Worm (Caenorhabditis elegans) whole organism, L4/young adult: ENCODE measurements around the gene Y75B12B.10.

Experiments
- dao-5 ChIP-seq: sonication (generic microtip); optimal IDR thresholded peaks from 2 replicates; lab custom pipeline; 2016; ENCODE audit warnings: missing genotype, missing genetic modification characterization, moderate library complexity, missing compliant biosample characterization
- him-1 ChIP-seq: sonication (generic microtip); optimal IDR thresholded peaks from 2 replicates; lab custom pipeline; 2016; ENCODE audit warnings: missing genotype, missing genetic modification reagents, missing genetic modification characterization, missing compliant biosample characterization

DNA sequence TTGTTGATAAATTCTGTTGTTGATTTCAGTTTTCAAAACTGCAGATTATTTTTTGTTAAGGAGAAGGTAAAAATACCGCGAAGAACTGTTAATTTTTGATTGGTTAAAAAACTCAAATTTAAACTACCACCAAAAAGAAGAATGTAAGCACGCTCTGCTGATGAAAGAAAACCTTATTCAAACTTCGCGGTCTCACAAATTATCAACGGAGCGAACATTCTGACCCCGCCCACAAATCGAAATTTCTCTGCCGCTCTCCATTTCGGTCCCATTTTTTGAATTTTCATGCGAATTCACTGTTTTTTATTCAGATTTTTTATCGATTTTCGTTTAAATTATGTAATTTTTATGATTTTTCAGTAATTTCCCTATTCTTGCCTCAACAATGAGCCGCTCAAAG, 10.3 kb upstream of the Y75B12B.10 start, which contains the start of gene cyn-3:
- no peak for TF ChIP-seq dao-5 (tag; lab: Kevin White, UChicago)
- TF ChIP-seq him-1 (tag; lab: Kevin White, UChicago), result no peak
